Worm (Caenorhabditis elegans) whole organism, mixed stage, embryonic: ENCODE data around the gene Y53C12A.7.

Source experiments
- ceh-83 ChIP-seq: fragments of 200-800 bp; sonication (Bioruptor generic); optimal IDR thresholded peaks from 2 replicates; lab custom pipeline; 2018; ENCODE audit warnings: mild to moderate bottlenecking, missing genetic modification characterization, missing compliant biosample characterization
- sptf-1 ChIP-seq: sonication (generic microtip); optimal IDR thresholded peaks from 2 replicates; lab custom pipeline; 2017; ENCODE audit warnings: mild to moderate bottlenecking, missing genetic modification characterization, moderate library complexity, missing compliant biosample characterization
- unc-62 ChIP-seq: fragments of 150-350 bp; optimal IDR thresholded peaks from 2 replicates; lab custom pipeline; 2014; ENCODE audit warnings: missing biosample characterization, missing genetic modification reagents, missing genetic modification characterization
- ztf-11 ChIP-seq: fragments of 150-350 bp; optimal IDR thresholded peaks from 2 replicates; lab custom pipeline; 2014; ENCODE audit warnings: missing biosample characterization, missing genetic modification characterization

DNA sequence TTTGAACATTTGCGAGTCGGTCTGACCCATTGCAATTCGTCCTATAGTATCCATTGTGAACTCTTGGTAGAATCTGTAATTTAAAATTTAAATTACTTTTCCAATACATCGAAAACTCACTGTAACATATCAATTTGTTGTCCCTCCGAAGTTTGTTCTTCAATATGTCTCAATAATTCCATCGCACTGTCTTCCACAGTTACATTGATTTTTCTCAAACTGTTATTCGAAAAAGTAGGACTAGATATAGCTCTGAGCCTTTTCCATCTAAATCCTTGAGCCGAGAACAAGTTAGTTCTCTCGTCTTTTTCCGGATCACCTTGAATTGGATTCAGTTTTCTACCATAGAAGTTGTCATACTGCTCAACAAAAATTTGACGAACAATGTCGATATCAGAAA is 38.2 kb upstream of the Y53C12A.7 start:
- TF ChIP-seq ceh-83 (GFP tag; lab: Kevin White, UChicago) (no peak), unc-62 (GFP tag; lab: Kevin White, UChicago) (no peak), ztf-11 (no peak), sptf-1 (no peak)
